Fruit fly (Drosophila melanogaster) whole organism, embryonic: ENCODE measurements around the gene Etfb.
A peak's percentile ranks its signal among the peaks of the same experiment; 100 is the strongest.

Source experiments
- Bteb2 ChIP-seq: fragments of 200-800 bp; sonication (Bioruptor generic); optimal IDR thresholded peaks from 2 replicates; lab custom pipeline; 2016; ENCODE audit warnings: missing biosample characterization, missing genetic modification characterization
- CG10147 ChIP-seq: fragments of 200-800 bp; sonication (Bioruptor generic); optimal IDR thresholded peaks from 2 replicates; lab custom pipeline; 2019; ENCODE audit warnings: missing biosample characterization, mild to moderate bottlenecking, missing genetic modification characterization, moderate library complexity
- CG10366 ChIP-seq: fragments of 200-800 bp; sonication (Bioruptor generic); IDR thresholded peaks from 2 replicates; pipeline ENCODE4 v1.3.6; 2022; ENCODE audit warnings: missing biosample characterization, missing genetic modification characterization
- CG11093 ChIP-seq: fragments of 200-800 bp; sonication (Bioruptor generic); IDR thresholded peaks from 3 replicates; pipeline ENCODE4 v1.3.6; 2022; ENCODE audit warnings: missing biosample characterization, missing genetic modification characterization
- CG12219 ChIP-seq: fragments of 200-800 bp; sonication (Bioruptor generic); optimal IDR thresholded peaks from 3 replicates; lab custom pipeline; 2018; ENCODE audit warnings: missing biosample characterization, mild to moderate bottlenecking, missing genetic modification characterization
- CG12942 ChIP-seq: fragments of 200-800 bp; sonication (Bioruptor generic); optimal IDR thresholded peaks from 3 replicates; lab custom pipeline; 2016; ENCODE audit warnings: missing biosample characterization, missing genetic modification characterization
- CG13424 ChIP-seq: fragments of 200-800 bp; sonication (Bioruptor generic); optimal IDR thresholded peaks from 2 replicates; lab custom pipeline; 2019; ENCODE audit warnings: missing biosample characterization, mild to moderate bottlenecking, missing genetic modification characterization, moderate library complexity
- CG14441 ChIP-seq: fragments of 200-800 bp; sonication (Bioruptor generic); IDR thresholded peaks from 2 replicates; pipeline ENCODE4 v1.3.6; 2022; ENCODE audit warnings: missing biosample characterization, missing genetic modification characterization
- CG15269 ChIP-seq: fragments of 200-800 bp; sonication (Bioruptor generic); optimal IDR thresholded peaks from 2 replicates; lab custom pipeline; 2018; ENCODE audit warnings: missing biosample characterization, mild to moderate bottlenecking, missing genetic modification characterization, moderate library complexity
- CG2678 ChIP-seq: fragments of 200-800 bp; sonication (Bioruptor generic); optimal IDR thresholded peaks from 3 replicates; lab custom pipeline; 2019; ENCODE audit warnings: missing biosample characterization, mild to moderate bottlenecking, missing genetic modification characterization, moderate library complexity
- CG2889 ChIP-seq: fragments of 200-800 bp; sonication (Bioruptor generic); IDR thresholded peaks from 3 replicates; pipeline ENCODE4 v1.3.6; 2022; ENCODE audit warnings: missing biosample characterization, missing genetic modification characterization
- CG34376 ChIP-seq: fragments of 200-800 bp; sonication (Bioruptor generic); optimal IDR thresholded peaks from 2 replicates; lab custom pipeline; 2018; ENCODE audit warnings: missing biosample characterization, mild to moderate bottlenecking, missing genetic modification characterization
- CG42726 ChIP-seq: fragments of 200-800 bp; sonication (Bioruptor generic); IDR thresholded peaks from 2 replicates; pipeline ENCODE4 v1.3.6; 2022; ENCODE audit warnings: missing biosample characterization, missing genetic modification characterization; ENCODE audit not compliant: partially characterized antibody
- CG4424 ChIP-seq: fragments of 200-800 bp; sonication (Bioruptor generic); optimal IDR thresholded peaks from 3 replicates; lab custom pipeline; 2016; ENCODE audit warnings: missing biosample characterization, missing genetic modification characterization
- CG7987 ChIP-seq: fragments of 200-800 bp; sonication (Bioruptor generic); optimal IDR thresholded peaks from 2 replicates; lab custom pipeline; 2018; ENCODE audit warnings: missing biosample characterization, mild to moderate bottlenecking, missing genetic modification characterization, moderate library complexity
- CG8359 ChIP-seq: fragments of 200-800 bp; sonication (Bioruptor generic); optimal IDR thresholded peaks from 2 replicates; lab custom pipeline; 2017; ENCODE audit warnings: missing biosample characterization, mild to moderate bottlenecking, missing genetic modification characterization, borderline replicate concordance
- CG8388 ChIP-seq: fragments of 200-800 bp; sonication (Bioruptor generic); optimal IDR thresholded peaks from 2 replicates; lab custom pipeline; 2019; ENCODE audit warnings: missing biosample characterization, mild to moderate bottlenecking, missing genetic modification characterization, moderate library complexity
- CG9876 ChIP-seq: fragments of 200-800 bp; sonication (Bioruptor generic); optimal IDR thresholded peaks from 2 replicates; lab custom pipeline; 2016; ENCODE audit warnings: missing biosample characterization, missing genetic modification characterization
- CkIIα-i1 ChIP-seq: fragments of 200-800 bp; sonication (Bioruptor generic); IDR thresholded peaks from 2 replicates; pipeline ENCODE4 v1.3.6; 2022; ENCODE audit warnings: missing biosample characterization, missing genetic modification characterization
- CrebB ChIP-seq: fragments of 200-800 bp; sonication (Bioruptor generic); optimal IDR thresholded peaks from 3 replicates; lab custom pipeline; 2018; ENCODE audit warnings: missing biosample characterization, mild to moderate bottlenecking, missing genetic modification characterization
- Dfd ChIP-seq, 2 experiments: fragments of >200 bp; optimal IDR thresholded peaks; 2 replicates each; lab custom pipeline; 2017; ENCODE audit warnings: missing biosample characterization in 2 of 2, missing genetic modification characterization in 2 of 2
- ERR ChIP-seq: fragments of 200-800 bp; sonication (Bioruptor generic); optimal IDR thresholded peaks from 2 replicates; lab custom pipeline; 2016; ENCODE audit warnings: missing biosample characterization, missing genetic modification characterization
- Eip74EF ChIP-seq, 2 experiments: fragments of 200-800 bp in 1 of 2; fragments of >200 bp in 1 of 2; sonication (Bioruptor generic) in 1 of 2; optimal IDR thresholded peaks; 2 replicates each; lab custom pipeline; 2017 to 2019; ENCODE audit warnings: missing biosample characterization in 2 of 2, missing genetic modification characterization in 2 of 2, mild to moderate bottlenecking in 1 of 2, moderate library complexity in 1 of 2
- Fer1 ChIP-seq: fragments of 200-800 bp; sonication (Bioruptor generic); optimal IDR thresholded peaks from 2 replicates; lab custom pipeline; 2017; ENCODE audit warnings: missing biosample characterization, mild to moderate bottlenecking, missing genetic modification characterization
- H15 ChIP-seq: fragments of 200-800 bp; sonication (Bioruptor generic); IDR thresholded peaks from 3 replicates; pipeline ENCODE4 v1.3.6; 2022; ENCODE audit warnings: missing biosample characterization, missing genetic modification characterization
- Hmr ChIP-seq: fragments of 200-800 bp; sonication (Bioruptor generic); optimal IDR thresholded peaks from 3 replicates; lab custom pipeline; 2017; ENCODE audit warnings: mild to moderate bottlenecking, missing biosample characterization, missing genetic modification reagents, missing genetic modification characterization
- Kr ChIP-seq: fragments of 200-800 bp; sonication (Bioruptor generic); optimal IDR thresholded peaks from 2 replicates; lab custom pipeline; 2017; ENCODE audit warnings: missing biosample characterization, mild to moderate bottlenecking, missing genetic modification characterization
- Lpt ChIP-seq: fragments of >200 bp; optimal IDR thresholded peaks from 2 replicates; lab custom pipeline; 2018; ENCODE audit warnings: missing biosample characterization, missing genetic modification characterization
- Mad ChIP-seq: fragments of 200-800 bp; sonication (Bioruptor generic); optimal IDR thresholded peaks from 2 replicates; lab custom pipeline; 2016; ENCODE audit warnings: missing biosample characterization, missing genetic modification characterization
- NC2α ChIP-seq: fragments of 200-800 bp; sonication (Bioruptor generic); optimal IDR thresholded peaks from 2 replicates; lab custom pipeline; 2016; ENCODE audit warnings: missing biosample characterization, missing genetic modification characterization
- Rx ChIP-seq: fragments of 200-800 bp; sonication (Bioruptor generic); IDR thresholded peaks from 2 replicates; pipeline ENCODE4 v1.3.6; 2022; ENCODE audit warnings: missing biosample characterization, missing genetic modification characterization
- Sin3A ChIP-seq: fragments of >200 bp; optimal IDR thresholded peaks from 2 replicates; lab custom pipeline; 2018
- Sry-β ChIP-seq: fragments of 200-800 bp; sonication (Bioruptor generic); optimal IDR thresholded peaks from 2 replicates; lab custom pipeline; 2018; ENCODE audit warnings: missing biosample characterization, mild to moderate bottlenecking, missing genetic modification characterization, moderate library complexity
- amos ChIP-seq: fragments of 200-800 bp; sonication (Bioruptor generic); IDR thresholded peaks from 2 replicates; pipeline ENCODE4 v1.3.6; 2022; ENCODE audit warnings: missing biosample characterization, missing genetic modification characterization; ENCODE audit not compliant: partially characterized antibody
- dimm ChIP-seq: fragments of 200-800 bp; sonication (Bioruptor generic); IDR thresholded peaks from 2 replicates; pipeline ENCODE4 v1.3.6; 2022; ENCODE audit warnings: missing biosample characterization, missing genetic modification characterization
- en ChIP-seq: fragments of 200-800 bp; sonication (Bioruptor generic); optimal IDR thresholded peaks from 2 replicates; lab custom pipeline; 2016; ENCODE audit warnings: missing biosample characterization, missing genetic modification characterization
- esg ChIP-seq: fragments of 200-800 bp; sonication (Bioruptor generic); conservative IDR thresholded peaks from 2 replicates; pipeline ENCODE4 v1.3.6; 2022; ENCODE audit warnings: missing biosample characterization, missing genetic modification characterization
- ham ChIP-seq: fragments of 200-800 bp; sonication (Bioruptor generic); IDR thresholded peaks from 2 replicates; pipeline ENCODE4 v1.3.6; 2022; ENCODE audit warnings: missing biosample characterization, missing genetic modification characterization
- insv ChIP-seq, 2 experiments: fragments of 200-800 bp; sonication (Bioruptor generic); optimal IDR thresholded peaks; 3 replicates each; lab custom pipeline; 2016 to 2018; ENCODE audit warnings: missing biosample characterization in 2 of 2, missing genetic modification characterization in 2 of 2
- ken ChIP-seq: fragments of 200-800 bp; sonication (Bioruptor generic); IDR thresholded peaks from 3 replicates; pipeline ENCODE4 v1.3.6; 2022; ENCODE audit warnings: missing biosample characterization, missing genetic modification characterization
- knrl ChIP-seq: fragments of 200-800 bp; sonication (Bioruptor generic); IDR thresholded peaks from 3 replicates; pipeline ENCODE4 v1.3.6; 2022; ENCODE audit warnings: missing biosample characterization, missing genetic modification characterization; ENCODE audit not compliant: partially characterized antibody
- mld ChIP-seq: fragments of 200-800 bp; sonication (Bioruptor generic); IDR thresholded peaks from 3 replicates; pipeline ENCODE4 v1.3.6; 2022; ENCODE audit warnings: missing biosample characterization, missing genetic modification characterization; ENCODE audit not compliant: partially characterized antibody
- nmo ChIP-seq: fragments of 200-800 bp; sonication (Bioruptor generic); optimal IDR thresholded peaks from 2 replicates; lab custom pipeline; 2018; ENCODE audit warnings: missing biosample characterization, mild to moderate bottlenecking, missing genetic modification characterization, moderate library complexity
- otp ChIP-seq: fragments of 200-800 bp; sonication (Bioruptor generic); IDR thresholded peaks from 3 replicates; pipeline ENCODE4, ENCODE4 v1.3.6; 2022; ENCODE audit warnings: missing biosample characterization, missing genetic modification characterization
- rib ChIP-seq: fragments of 200-800 bp; sonication (Bioruptor generic); IDR thresholded peaks from 2 replicates; pipeline ENCODE4 v1.3.6; 2022; ENCODE audit warnings: missing biosample characterization, missing genetic modification characterization
- sob ChIP-seq: fragments of 200-800 bp; sonication (Bioruptor generic); IDR thresholded peaks from 2 replicates; pipeline ENCODE4 v1.3.6; 2022; ENCODE audit warnings: missing biosample characterization, missing genetic modification characterization
- stwl ChIP-seq: fragments of 200-800 bp; sonication (Bioruptor generic); optimal IDR thresholded peaks from 3 replicates; lab custom pipeline; 2018; ENCODE audit warnings: missing biosample characterization, mild to moderate bottlenecking, missing genetic modification characterization, moderate library complexity
- trh ChIP-seq: fragments of 200-800 bp; sonication (Bioruptor generic); optimal IDR thresholded peaks from 2 replicates; lab custom pipeline; 2016; ENCODE audit warnings: missing biosample characterization, missing genetic modification characterization
- usp ChIP-seq: fragments of >200 bp; optimal IDR thresholded peaks from 2 replicates; lab custom pipeline; 2017; ENCODE audit warnings: missing biosample characterization, missing genetic modification characterization
- zf30C ChIP-seq: fragments of 200-800 bp; sonication (Bioruptor generic); optimal IDR thresholded peaks from 3 replicates; lab custom pipeline; 2018; ENCODE audit warnings: missing biosample characterization, mild to moderate bottlenecking, missing genetic modification characterization

Etfb gene

dm6 chr3R:29802753-29803313 lies at the start of gene Etfb, which contains the start of gene CG7789 (continued):
- peak; percentile 60; the same call in 1 of the 2 replicates for TF ChIP-seq CG42726 (GFP tag; lab: Robert Waterston, UW)
- no peak for TF ChIP-seq CG10147 (GFP tag; lab: Kevin White, UChicago)
- no peak for TF ChIP-seq zf30C (GFP tag; lab: Kevin White, UChicago)
- peak; percentile 69 for TF ChIP-seq Sin3A (lab: Kevin White, UChicago)
- TF ChIP-seq amos (GFP tag; lab: Robert Waterston, UW), result peak; percentile 80
- TF ChIP-seq CG12942 (GFP tag; lab: Kevin White, UChicago), result peak; percentile 59
- TF ChIP-seq ken (GFP tag; lab: Robert Waterston, UW), result peak; percentile 78
- no peak for TF ChIP-seq usp
- peak; percentile 75 for TF ChIP-seq rib (GFP tag; lab: Robert Waterston, UW)
- no peak for TF ChIP-seq Kr (GFP tag; lab: Kevin White, UChicago)
- TF ChIP-seq CG4424 (GFP tag; lab: Kevin White, UChicago), result no peak
- no peak for TF ChIP-seq CkIIα-i1 (GFP tag; lab: Robert Waterston, UW)
- no peak for TF ChIP-seq en
- peak; percentile 60 for TF ChIP-seq Mad (GFP tag; lab: Kevin White, UChicago)
- TF ChIP-seq stwl, result peak; percentile 11
- peak; percentile 59 for TF ChIP-seq Fer1 (GFP tag; lab: Kevin White, UChicago)
- peak; percentile 73 for TF ChIP-seq CrebB
- no peak for TF ChIP-seq mld (GFP tag; lab: Robert Waterston, UW)
- peak; percentile 85 for TF ChIP-seq knrl (GFP tag; lab: Robert Waterston, UW)
- TF ChIP-seq sob (GFP tag; lab: Robert Waterston, UW), result peak; percentile 87
- peak; percentile 84 for TF ChIP-seq CG13424 (tag; lab: Kevin White, UChicago)
- TF ChIP-seq CG2678, result no peak
- peak; percentile 52 for TF ChIP-seq CG8388
- no peak; the same call in 2 of the 3 replicates for TF ChIP-seq CG11093 (GFP tag; lab: Robert Waterston, UW)
- no peak for TF ChIP-seq Eip74EF (GFP tag; optimal IDR thresholded peaks at IDR 0.05; lab: Kevin White, UChicago)
- peak; percentile 55; the same call in 1 of the 2 replicates for TF ChIP-seq esg
- peak; percentile 61; the same call in 2 of the 3 replicates for TF ChIP-seq H15 (GFP tag; lab: Robert Waterston, UW)
- peak; percentile 54; the same call in 1 of the 3 replicates for TF ChIP-seq CG2889
- TF ChIP-seq nmo (GFP tag; lab: Kevin White, UChicago), result peak; percentile 84
- peak; percentile 37 for TF ChIP-seq CG9876 (GFP tag; lab: Kevin White, UChicago)
- peak; percentile 48; the same call in 1 of the 2 replicates for TF ChIP-seq Rx
- peak; percentile 57 for TF ChIP-seq trh (GFP tag; lab: Kevin White, UChicago)
- TF ChIP-seq NC2α, result no peak
- peak in 1 of 2 experiments; percentile 61 for TF ChIP-seq insv (GFP tag; optimal IDR thresholded peaks at IDR 0.05; lab: Kevin White, UChicago)
- TF ChIP-seq otp, result peak; percentile 61; the same call in 2 of the 3 replicates
- TF ChIP-seq dimm (GFP tag; lab: Robert Waterston, UW), result no peak
- TF ChIP-seq CG12219 (GFP tag; lab: Kevin White, UChicago), result no peak
- TF ChIP-seq Sry-β (GFP tag; lab: Kevin White, UChicago), result peak; percentile 83
- no peak for TF ChIP-seq CG8359
- TF ChIP-seq CG34376 (GFP tag; lab: Kevin White, UChicago), result peak; percentile 80
- TF ChIP-seq Dfd (GFP tag; optimal IDR thresholded peaks at IDR 0.05; lab: Kevin White, UChicago), result no peak
- TF ChIP-seq Hmr (GFP tag; lab: Kevin White, UChicago), result no peak
- TF ChIP-seq ham, result peak; percentile 53; the same call in 1 of the 2 replicates
- no peak for TF ChIP-seq Lpt (GFP tag; lab: Kevin White, UChicago)
- TF ChIP-seq CG14441 (GFP tag; lab: Robert Waterston, UW), result peak; percentile 80
- peak; percentile 59 for TF ChIP-seq Bteb2 (GFP tag; lab: Kevin White, UChicago)
- TF ChIP-seq CG15269 (tag; lab: Kevin White, UChicago), result no peak
- no peak for TF ChIP-seq CG7987
- TF ChIP-seq ERR (GFP tag; lab: Kevin White, UChicago), result peak; percentile 29
- peak; percentile 78 for TF ChIP-seq CG10366 (GFP tag; lab: Robert Waterston, UW)
